Worm (Caenorhabditis elegans) whole organism, midembryonic: ENCODE measurements around the gene B0410.1.

Experiments
- T22C8.4 ChIP-seq: fragments of 200-800 bp; sonication (Bioruptor generic); IDR thresholded peaks from 2 replicates; pipeline ENCODE4 v1.3.6; 2022; ENCODE audit warnings: missing genetic modification characterization, missing compliant biosample characterization
- cog-1 ChIP-seq: sonication (generic microtip); optimal IDR thresholded peaks from 2 replicates; lab custom pipeline; 2016; ENCODE audit warnings: missing genetic modification characterization, missing compliant biosample characterization
- flt-1 ChIP-seq: fragments of 200-800 bp; sonication (Bioruptor generic); IDR thresholded peaks from 2 replicates; pipeline ENCODE4 v1.3.6; 2022; ENCODE audit warnings: missing genetic modification characterization, missing compliant biosample characterization
- klf-2 ChIP-seq: fragments of 200-800 bp; sonication (Bioruptor generic); conservative IDR thresholded peaks from 2 replicates; pipeline ENCODE4 v1.3.6; 2022; ENCODE audit warnings: missing genetic modification reagents, missing genetic modification characterization, missing compliant biosample characterization
- med-1 ChIP-seq: sonication (generic microtip); optimal IDR thresholded peaks from 2 replicates; lab custom pipeline; 2017; ENCODE audit warnings: missing genetic modification characterization, mild to moderate bottlenecking, missing compliant biosample characterization, antibody characterized with exemption, missing genetic modification reagents; ENCODE audit not compliant: insufficient read depth
- ref-1 ChIP-seq: fragments of 200-800 bp; sonication (Bioruptor generic); conservative IDR thresholded peaks from 2 replicates; pipeline ENCODE4 v1.3.6; 2022; ENCODE audit warnings: missing genetic modification reagents, missing genetic modification characterization, missing compliant biosample characterization
- tab-1 ChIP-seq: fragments of 200-800 bp; sonication (Bioruptor generic); IDR thresholded peaks from 2 replicates; pipeline ENCODE4 v1.3.6; 2022; ENCODE audit warnings: missing genetic modification characterization, missing compliant biosample characterization
- ztf-23 ChIP-seq: fragments of 200-800 bp; sonication (Bioruptor generic); IDR thresholded peaks from 2 replicates; pipeline ENCODE4 v1.3.6; 2022; ENCODE audit warnings: missing genetic modification reagents, missing genetic modification characterization, missing compliant biosample characterization
- ztf-29 ChIP-seq: fragments of 200-800 bp; sonication (Bioruptor generic); IDR thresholded peaks from 2 replicates; pipeline ENCODE4 v1.3.6; 2022; ENCODE audit warnings: missing genetic modification reagents, missing genetic modification characterization, missing compliant biosample characterization

DNA sequence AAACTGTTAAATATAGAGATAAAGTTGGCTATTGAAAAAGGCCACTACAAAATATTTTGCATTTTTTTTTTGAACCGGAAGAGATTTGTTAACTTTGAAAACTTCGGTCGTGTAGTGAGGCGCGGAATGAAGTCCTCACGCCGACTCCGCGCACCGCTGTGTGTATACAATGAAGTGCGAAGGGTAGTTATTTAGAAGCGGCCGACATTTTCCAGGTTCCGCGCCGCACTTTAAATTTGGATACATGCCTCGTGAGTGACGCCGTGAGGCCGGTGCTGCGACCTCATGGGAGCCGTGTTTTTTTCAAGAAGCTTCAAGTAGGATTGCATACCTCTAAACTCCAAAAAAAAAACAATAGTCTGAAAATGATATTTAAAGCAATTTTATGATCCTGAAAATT is 2.5 kb upstream of the B0410.1 start:
- no peak for TF ChIP-seq klf-2
- TF ChIP-seq med-1 (GFP tag; lab: Kevin White, UChicago) = no peak
- no peak for TF ChIP-seq tab-1 (GFP tag; lab: Robert Waterston, UW)
- TF ChIP-seq ztf-29 (GFP tag; lab: Robert Waterston, UW) = no peak
- TF ChIP-seq ztf-23 (GFP tag; lab: Robert Waterston, UW) = no peak
- no peak for TF ChIP-seq flt-1 (GFP tag; lab: Robert Waterston, UW)
- no peak for TF ChIP-seq T22C8.4 (GFP tag; lab: Robert Waterston, UW)
- no peak for TF ChIP-seq ref-1 (GFP tag; lab: Robert Waterston, UW)
- TF ChIP-seq cog-1 (tag; lab: Kevin White, UChicago) = no peak
